Fruit fly (Drosophila melanogaster): ENCODE results near the gene stai.

stai gene

DNA sequence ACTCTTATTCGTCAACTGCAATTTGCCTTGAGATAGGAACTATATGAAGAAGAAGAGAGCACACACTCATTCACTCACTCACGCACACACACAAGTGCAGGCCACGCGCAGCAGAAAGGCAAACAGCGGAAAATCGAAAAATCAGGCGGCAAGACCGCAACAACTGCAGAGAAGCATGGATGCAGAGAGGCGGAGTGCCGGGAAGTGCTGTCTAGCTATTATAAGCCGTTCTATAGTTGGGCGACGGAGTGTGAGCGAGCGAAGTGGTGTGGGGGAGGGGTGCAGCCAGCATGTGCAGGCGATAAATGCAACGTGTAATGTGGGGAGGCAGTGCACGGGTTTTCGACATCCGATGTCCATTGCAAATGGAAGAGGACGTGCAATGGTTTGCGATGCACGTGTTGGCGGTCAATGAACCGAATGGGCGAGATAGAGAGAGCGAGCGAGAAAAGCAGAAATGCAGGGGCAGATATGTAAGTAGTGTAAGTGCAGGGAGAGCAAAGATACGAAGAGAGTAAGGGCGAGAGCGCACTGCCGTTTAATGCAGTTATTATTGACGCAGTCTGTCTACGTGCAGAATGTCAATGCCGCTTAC, 21.3 kb upstream of the stai start (continued):
- no peak for TF ChIP-seq CG17568 (GFP tag; optimal IDR thresholded peaks at IDR 0.05)
- no peak for TF ChIP-seq Hr39 (optimal IDR thresholded peaks at IDR 0.05)
- no peak for TF ChIP-seq al (GFP tag; IDR thresholded peaks at IDR 0.05)
- no peak for TF ChIP-seq Fer3 (tag; optimal IDR thresholded peaks at IDR 0.05)
- peak; percentile 100 for TF ChIP-seq twi (tag; optimal IDR thresholded peaks at IDR 0.05)
- no peak for TF ChIP-seq odd (GFP tag; optimal IDR thresholded peaks at IDR 0.05)
- no peak for TF ChIP-seq maf-S (GFP tag; optimal IDR thresholded peaks at IDR 0.05)
- TF ChIP-seq CG1024 (GFP tag; IDR thresholded peaks at IDR 0.05), result no peak
- TF ChIP-seq Dll (GFP tag; IDR thresholded peaks at IDR 0.05; ENCODE audit: partially characterized antibody), result 0 out of 4 replicates have a peak, but pooled peaks have one; percentile 27
- no peak for TF ChIP-seq tin (GFP tag; optimal IDR thresholded peaks at IDR 0.05)
- TF ChIP-seq CG1602 (GFP tag; optimal IDR thresholded peaks at IDR 0.05), result no peak
- no peak for TF ChIP-seq scrt (GFP tag; optimal IDR thresholded peaks at IDR 0.05)
- no peak for TF ChIP-seq CG31388 (GFP tag; optimal IDR thresholded peaks at IDR 0.05)
- no peak for TF ChIP-seq CG18476 (GFP tag; optimal IDR thresholded peaks at IDR 0.05)
- TF ChIP-seq grau (tag; optimal IDR thresholded peaks at IDR 0.05), result no peak
- TF ChIP-seq CG12155 (GFP tag; optimal IDR thresholded peaks at IDR 0.05), result peak; percentile 96
- TF ChIP-seq Neu2 (GFP tag; optimal IDR thresholded peaks at IDR 0.05; ENCODE audit: borderline replicate concordance), result no peak
- TF ChIP-seq CG3281 (GFP tag; optimal IDR thresholded peaks at IDR 0.05), result no peak
- TF ChIP-seq knrl (GFP tag; IDR thresholded peaks at IDR 0.05; ENCODE audit: partially characterized antibody), result no peak; the same call in 2 of the 3 replicates
- no peak for TF ChIP-seq vnd (GFP tag; IDR thresholded peaks at IDR 0.05; ENCODE audit: partially characterized antibody)
- TF ChIP-seq CG1529 (GFP tag; optimal IDR thresholded peaks at IDR 0.05), result no peak
- TF ChIP-seq bbx (GFP tag; IDR thresholded peaks at IDR 0.05; ENCODE audit: partially characterized antibody), result no peak
- TF ChIP-seq caup (GFP tag; optimal IDR thresholded peaks at IDR 0.05; ENCODE audit: severe bottlenecking), result no peak
- no peak for TF ChIP-seq CG8089 (GFP tag; optimal IDR thresholded peaks at IDR 0.05)
- no peak for TF ChIP-seq NC2β (GFP tag; optimal IDR thresholded peaks at IDR 0.05)
- TF ChIP-seq sqz (GFP tag; optimal IDR thresholded peaks at IDR 0.05), result no peak
- peak; percentile 75 for TF ChIP-seq CG8478 (optimal IDR thresholded peaks at IDR 0.05)
- no peak for TF ChIP-seq Hmx (GFP tag; optimal IDR thresholded peaks at IDR 0.05)
- no peak for TF ChIP-seq CG17912 (GFP tag; optimal IDR thresholded peaks at IDR 0.05)
- TF ChIP-seq CG7357 (GFP tag; IDR thresholded peaks at IDR 0.05), result no peak
- TF ChIP-seq Dip2 (GFP tag; IDR thresholded peaks at IDR 0.05), result no peak
- no peak for TF ChIP-seq gsb (GFP tag; IDR thresholded peaks at IDR 0.05)
- TF ChIP-seq Awh (GFP tag; IDR thresholded peaks at IDR 0.05), result 0 out of 2 replicates have a peak, but pooled peaks have one; percentile 14
- peak; percentile 3 for TF ChIP-seq CG3163 (GFP tag; optimal IDR thresholded peaks at IDR 0.05)
- no peak for TF ChIP-seq Rfx (GFP tag; IDR thresholded peaks at IDR 0.05)
- TF ChIP-seq ssp (GFP tag; IDR thresholded peaks at IDR 0.05), result no peak
- no peak for TF ChIP-seq CG10321 (GFP tag; IDR thresholded peaks at IDR 0.05)
- no peak for TF ChIP-seq Sin3A (optimal IDR thresholded peaks at IDR 0.05)
- no peak for TF ChIP-seq Taf1 (GFP tag; IDR thresholded peaks at IDR 0.05)
- peak; percentile 5 for TF ChIP-seq nom (GFP tag; optimal IDR thresholded peaks at IDR 0.05)
- peak; percentile 55 for TF ChIP-seq abd-A (tag; optimal IDR thresholded peaks at IDR 0.05)
- no peak for TF ChIP-seq CG14965 (GFP tag; optimal IDR thresholded peaks at IDR 0.05; ENCODE audit: borderline replicate concordance)
- no peak for TF ChIP-seq salm (tag; optimal IDR thresholded peaks at IDR 0.05)
- peak; percentile 82 for TF ChIP-seq cg (GFP tag; optimal IDR thresholded peaks at IDR 0.05)
- 0 out of 3 replicates have a peak, but pooled peaks have one; percentile 37 for TF ChIP-seq mld (GFP tag; IDR thresholded peaks at IDR 0.05; ENCODE audit: partially characterized antibody)
- TF ChIP-seq CG3995 (GFP tag; optimal IDR thresholded peaks at IDR 0.05), result no peak
- no peak for TF ChIP-seq nau (GFP tag; optimal IDR thresholded peaks at IDR 0.05)
- TF ChIP-seq Mad (GFP tag; optimal IDR thresholded peaks at IDR 0.05), result no peak
- peak; percentile 78 for TF ChIP-seq sens (GFP tag)
- no peak for TF ChIP-seq slou (GFP tag; optimal IDR thresholded peaks at IDR 0.05)
- no peak for TF ChIP-seq tap (tag; optimal IDR thresholded peaks at IDR 0.05)
- TF ChIP-seq Sox100B (GFP tag; optimal IDR thresholded peaks at IDR 0.05), result no peak

Measured in whole organism, embryonic.